Worm (Caenorhabditis elegans): ENCODE measurements around the gene his-2.

The his-2 gene

DNA sequence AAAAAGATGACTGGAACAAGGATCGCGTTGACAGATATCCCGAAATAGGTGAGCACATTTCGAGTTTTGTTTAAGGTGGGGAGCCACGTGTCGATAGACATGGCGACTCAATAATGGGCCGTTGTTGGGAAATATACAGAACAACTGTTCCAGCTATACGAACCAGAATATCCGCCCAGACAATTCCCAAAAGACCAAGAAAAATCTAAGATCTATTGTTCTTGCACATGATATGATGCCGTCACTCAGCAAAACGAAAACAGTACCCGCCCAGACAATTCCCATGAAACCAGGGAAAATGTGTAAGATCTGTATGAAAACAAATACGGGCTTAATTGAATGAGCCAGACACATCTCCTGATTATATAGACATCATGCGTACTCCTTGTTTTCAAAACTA, 34.6 kb downstream of the his-2 start, which contains the start of gene str-231:
str-231 (minus strand) TSS at position 101 of the 400 bp plus-strand sequence.
- TF ChIP-seq klf-2 (GFP tag; conservative IDR thresholded peaks at IDR 0.05) (no peak), cog-1 (tag; optimal IDR thresholded peaks at IDR 0.05) (no peak), med-1 (GFP tag; optimal IDR thresholded peaks at IDR 0.05; ENCODE audit: insufficient read depth) (no peak), T22C8.4 (GFP tag; IDR thresholded peaks at IDR 0.05) (no peak), ztf-29 (GFP tag; IDR thresholded peaks at IDR 0.05) (no peak), tab-1 (GFP tag; IDR thresholded peaks at IDR 0.05) (no peak), flt-1 (GFP tag; IDR thresholded peaks at IDR 0.05) (no peak), ztf-23 (GFP tag; IDR thresholded peaks at IDR 0.05) (no peak), ref-1 (GFP tag; conservative IDR thresholded peaks at IDR 0.05) (no peak)

DNA sequence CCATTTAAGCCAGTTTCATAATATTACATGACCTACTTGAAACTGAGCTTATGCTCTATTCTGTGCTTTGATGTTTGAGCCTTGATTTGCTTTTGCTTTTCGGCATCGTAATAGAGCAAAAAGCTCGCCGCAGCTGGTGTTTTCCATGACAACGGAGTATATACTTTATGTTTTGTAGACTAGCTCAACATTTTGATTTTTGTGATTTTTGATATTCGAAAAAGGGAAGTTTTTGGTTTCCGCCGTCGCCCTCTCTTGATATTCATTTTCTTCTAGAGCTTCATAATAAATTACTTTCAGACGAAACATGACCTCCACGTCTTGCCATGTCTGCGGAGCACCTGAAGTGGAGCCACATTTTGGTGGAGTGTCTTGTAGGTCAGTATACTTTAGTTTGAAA, 39.8 kb downstream of the his-2 start, which contains the start of gene nhr-63:
nhr-63 (plus strand) TSS at position 301 of the 400 bp plus-strand sequence.
- TF ChIP-seq tab-1 (GFP tag; IDR thresholded peaks at IDR 0.05) (no peak), ref-1 (GFP tag; conservative IDR thresholded peaks at IDR 0.05) (no peak), flt-1 (GFP tag; IDR thresholded peaks at IDR 0.05) (no peak), cog-1 (tag; optimal IDR thresholded peaks at IDR 0.05) (no peak), T22C8.4 (GFP tag; IDR thresholded peaks at IDR 0.05) (no peak), klf-2 (GFP tag; conservative IDR thresholded peaks at IDR 0.05) (no peak), ztf-29 (GFP tag; IDR thresholded peaks at IDR 0.05) (no peak), ztf-23 (GFP tag; IDR thresholded peaks at IDR 0.05) (no peak), med-1 (GFP tag; optimal IDR thresholded peaks at IDR 0.05; ENCODE audit: insufficient read depth) (no peak)

DNA sequence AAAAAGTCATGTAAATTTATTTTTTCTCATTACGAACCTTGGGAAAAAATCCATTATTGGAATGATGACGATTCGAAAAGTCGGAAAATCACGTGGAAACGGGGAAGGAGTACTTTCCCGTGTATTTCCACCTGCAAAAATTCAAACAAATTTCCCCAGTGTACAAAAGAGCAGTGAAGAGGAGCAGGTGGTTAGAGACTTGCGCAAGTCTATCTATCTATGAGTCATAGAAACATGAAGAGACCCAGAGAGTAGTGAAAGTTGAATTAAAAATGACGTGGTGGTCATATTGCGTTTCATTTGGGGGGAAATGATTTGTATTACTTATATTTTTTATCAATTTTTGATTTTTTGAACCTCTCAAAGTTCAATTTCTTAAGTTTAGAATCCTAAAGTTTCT, 41.6 kb downstream of the his-2 start, which contains the start of gene nhr-50:
nhr-50 (minus strand) TSS at position 199 of the 400 bp plus-strand sequence.
- TF ChIP-seq cog-1 (tag; optimal IDR thresholded peaks at IDR 0.05) = no peak
- TF ChIP-seq klf-2 (GFP tag; conservative IDR thresholded peaks at IDR 0.05) = no peak
- TF ChIP-seq ztf-23 (GFP tag; IDR thresholded peaks at IDR 0.05) = no peak
- no peak for TF ChIP-seq med-1 (GFP tag; optimal IDR thresholded peaks at IDR 0.05; ENCODE audit: insufficient read depth)
- no peak for TF ChIP-seq flt-1 (GFP tag; IDR thresholded peaks at IDR 0.05)
- TF ChIP-seq ztf-29 (GFP tag; IDR thresholded peaks at IDR 0.05) = no peak
- TF ChIP-seq T22C8.4 (GFP tag; IDR thresholded peaks at IDR 0.05) = no peak
- TF ChIP-seq tab-1 (GFP tag; IDR thresholded peaks at IDR 0.05) = no peak
- TF ChIP-seq ref-1 (GFP tag; conservative IDR thresholded peaks at IDR 0.05) = no peak

DNA sequence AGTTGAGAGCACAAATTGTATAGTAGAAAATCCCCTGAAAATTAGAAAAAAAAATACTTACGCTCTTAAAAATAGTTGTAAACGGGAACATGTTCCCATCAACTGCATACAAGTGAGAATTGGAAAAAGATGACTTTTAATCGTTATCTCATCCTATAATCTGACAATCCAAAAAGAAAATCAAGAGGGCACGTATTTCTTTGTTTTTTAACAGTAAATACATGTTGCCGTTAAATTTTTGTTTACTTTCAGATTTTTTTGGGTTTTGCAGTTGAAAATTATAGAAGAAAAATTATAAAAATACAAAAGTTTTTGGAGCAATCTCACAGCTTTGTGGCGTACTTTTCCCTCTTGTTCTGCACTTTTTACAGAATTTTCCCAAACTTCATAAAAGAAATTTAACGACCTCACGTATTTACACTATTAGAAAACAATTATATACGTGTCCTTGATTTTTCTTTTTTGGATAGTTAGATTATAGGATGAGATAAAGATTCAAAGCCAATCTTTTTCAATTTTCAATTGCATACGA, 45.4 kb downstream of the his-2 start, which contains the start of the genes C06C6.9 and C06C6.8:
C06C6.9 (minus strand) TSS at position 101 of the 532 bp plus-strand sequence.
C06C6.8 (plus strand) TSS at position 482 of the 532 bp plus-strand sequence.
- TF ChIP-seq med-1 (GFP tag; optimal IDR thresholded peaks at IDR 0.05; ENCODE audit: insufficient read depth) (no peak), klf-2 (GFP tag; conservative IDR thresholded peaks at IDR 0.05) (no peak), cog-1 (tag; optimal IDR thresholded peaks at IDR 0.05) (no peak), ztf-29 (GFP tag; IDR thresholded peaks at IDR 0.05) (no peak), ztf-23 (GFP tag; IDR thresholded peaks at IDR 0.05) (no peak), T22C8.4 (GFP tag; IDR thresholded peaks at IDR 0.05) (no peak), flt-1 (GFP tag; IDR thresholded peaks at IDR 0.05) (no peak), ref-1 (GFP tag; conservative IDR thresholded peaks at IDR 0.05) (no peak), tab-1 (GFP tag; IDR thresholded peaks at IDR 0.05) (no peak)

Data from whole organism, midembryonic.